Fruit fly (Drosophila melanogaster) whole organism, embryonic: ENCODE data around the gene Tim17a2.
A peak's percentile ranks its signal among the peaks of the same experiment; 100 is the strongest.

Experiments
- ATbp ChIP-seq: fragments of 200-800 bp; sonication (Bioruptor generic); optimal IDR thresholded peaks from 2 replicates; lab custom pipeline; 2017; ENCODE audit warnings: missing biosample characterization, mild to moderate bottlenecking, missing genetic modification characterization, missing genetic modification reagents
- Asciz ChIP-seq: fragments of 200-800 bp; sonication (Bioruptor generic); optimal IDR thresholded peaks from 2 replicates; lab custom pipeline; 2017; ENCODE audit warnings: missing biosample characterization, mild to moderate bottlenecking, missing genetic modification characterization, missing genetic modification reagents
- Bteb2 ChIP-seq: fragments of 200-800 bp; sonication (Bioruptor generic); optimal IDR thresholded peaks from 2 replicates; lab custom pipeline; 2016; ENCODE audit warnings: missing biosample characterization, missing genetic modification characterization
- CG11093 ChIP-seq: fragments of 200-800 bp; sonication (Bioruptor generic); IDR thresholded peaks from 3 replicates; pipeline ENCODE4 v1.3.6; 2022; ENCODE audit warnings: missing biosample characterization, missing genetic modification characterization
- CG11456 ChIP-seq: fragments of 200-800 bp; sonication (Bioruptor generic); IDR thresholded peaks from 3 replicates; pipeline ENCODE4 v1.3.6; 2022; ENCODE audit warnings: missing biosample characterization, missing genetic modification characterization
- CG11560 ChIP-seq: fragments of 200-800 bp; sonication (Bioruptor generic); IDR thresholded peaks from 3 replicates; pipeline ENCODE4 v1.3.6; 2022; ENCODE audit warnings: missing biosample characterization, missing genetic modification characterization
- CG13424 ChIP-seq: fragments of 200-800 bp; sonication (Bioruptor generic); optimal IDR thresholded peaks from 2 replicates; lab custom pipeline; 2019; ENCODE audit warnings: missing biosample characterization, mild to moderate bottlenecking, missing genetic modification characterization, moderate library complexity
- CG17328 ChIP-seq: fragments of 200-800 bp; sonication (Bioruptor generic); IDR thresholded peaks from 2 replicates; pipeline ENCODE4 v1.3.6; 2022; ENCODE audit warnings: missing biosample characterization, missing genetic modification characterization
- CG17359 ChIP-seq: fragments of 200-800 bp; sonication (Bioruptor generic); optimal IDR thresholded peaks from 3 replicates; lab custom pipeline; 2018; ENCODE audit warnings: missing biosample characterization, mild to moderate bottlenecking, missing genetic modification characterization, moderate library complexity
- CG17829 ChIP-seq: fragments of 200-800 bp; optimal IDR thresholded peaks from 2 replicates; lab custom pipeline; 2019; ENCODE audit warnings: missing biosample characterization, mild to moderate bottlenecking, missing genetic modification characterization, moderate library complexity
- CG2116 ChIP-seq: fragments of 200-800 bp; sonication (Bioruptor generic); optimal IDR thresholded peaks from 3 replicates; lab custom pipeline; 2018; ENCODE audit warnings: missing biosample characterization, mild to moderate bottlenecking, missing genetic modification characterization
- CG2875 ChIP-seq: fragments of 200-800 bp; sonication (Bioruptor generic); optimal IDR thresholded peaks from 2 replicates; lab custom pipeline; 2017; ENCODE audit warnings: missing biosample characterization, mild to moderate bottlenecking, missing genetic modification characterization, missing genetic modification reagents
- CG3065 ChIP-seq: fragments of 200-800 bp; sonication (Bioruptor generic); optimal IDR thresholded peaks from 2 replicates; lab custom pipeline; 2016; ENCODE audit warnings: missing biosample characterization, missing genetic modification characterization
- CG31441 ChIP-seq: fragments of 200-800 bp; sonication (Bioruptor generic); IDR thresholded peaks from 2 replicates; pipeline ENCODE4 v1.3.6; 2022; ENCODE audit warnings: missing biosample characterization, missing genetic modification characterization
- CG3407 ChIP-seq: fragments of 200-800 bp; sonication (Bioruptor generic); optimal IDR thresholded peaks from 2 replicates; lab custom pipeline; 2018; ENCODE audit warnings: missing biosample characterization, mild to moderate bottlenecking, missing genetic modification characterization
- CG3726 ChIP-seq: fragments of 200-800 bp; sonication (Bioruptor generic); IDR thresholded peaks from 3 replicates; pipeline ENCODE4, ENCODE4 v1.3.6; 2022; ENCODE audit warnings: missing biosample characterization, missing genetic modification characterization
- CG4424 ChIP-seq: fragments of 200-800 bp; sonication (Bioruptor generic); optimal IDR thresholded peaks from 3 replicates; lab custom pipeline; 2016; ENCODE audit warnings: missing biosample characterization, missing genetic modification characterization
- CG4730 ChIP-seq: fragments of 200-800 bp; sonication (Bioruptor generic); IDR thresholded peaks from 2 replicates; pipeline ENCODE4 v1.3.6; 2022; ENCODE audit warnings: missing biosample characterization, missing genetic modification characterization
- CG6254 ChIP-seq: fragments of 200-800 bp; sonication (Bioruptor generic); optimal IDR thresholded peaks from 3 replicates; lab custom pipeline; 2017; ENCODE audit warnings: mild to moderate bottlenecking, missing biosample characterization, missing genetic modification reagents, missing genetic modification characterization
- CG6654 ChIP-seq: fragments of 200-800 bp; sonication (Bioruptor generic); optimal IDR thresholded peaks from 2 replicates; lab custom pipeline; 2017; ENCODE audit warnings: missing biosample characterization, mild to moderate bottlenecking, missing genetic modification characterization
- CG7372 ChIP-seq: fragments of 200-800 bp; sonication (Bioruptor generic); IDR thresholded peaks from 2 replicates; pipeline ENCODE4 v1.3.6; 2022; ENCODE audit warnings: missing biosample characterization, missing genetic modification characterization
- CG7963 ChIP-seq: fragments of 200-800 bp; sonication (Bioruptor generic); IDR thresholded peaks from 3 replicates; pipeline ENCODE4 v1.3.6; 2022; ENCODE audit warnings: missing biosample characterization, missing genetic modification characterization; ENCODE audit not compliant: partially characterized antibody
- CG8478 ChIP-seq: fragments of >200 bp; optimal IDR thresholded peaks from 2 replicates; lab custom pipeline; 2018
- CG9932 ChIP-seq: fragments of 200-800 bp; sonication (Bioruptor generic); IDR thresholded peaks from 2 replicates; pipeline ENCODE4 v1.3.6; 2022; ENCODE audit warnings: missing biosample characterization, missing genetic modification characterization
- D19B ChIP-seq: fragments of 200-800 bp; sonication (Bioruptor generic); optimal IDR thresholded peaks from 2 replicates; lab custom pipeline; 2017; ENCODE audit warnings: missing biosample characterization, mild to moderate bottlenecking, missing genetic modification characterization
- Hand ChIP-seq: fragments of 200-800 bp; sonication (Bioruptor generic); optimal IDR thresholded peaks from 2 replicates; lab custom pipeline; 2017; ENCODE audit warnings: mild to moderate bottlenecking, missing biosample characterization, missing genetic modification reagents, missing genetic modification characterization
- Oaz ChIP-seq: fragments of 200-800 bp; sonication (Bioruptor generic); IDR thresholded peaks from 2 replicates; pipeline ENCODE4 v1.3.6; 2022; ENCODE audit warnings: missing biosample characterization, missing genetic modification characterization
- Scr ChIP-seq: fragments of 200-800 bp; sonication (Bioruptor generic); IDR thresholded peaks from 2 replicates; pipeline ENCODE4 v1.3.6; 2022; ENCODE audit warnings: missing biosample characterization, missing genetic modification characterization; ENCODE audit not compliant: partially characterized antibody
- Spps ChIP-seq: fragments of 200-800 bp; sonication (Bioruptor generic); optimal IDR thresholded peaks from 2 replicates; lab custom pipeline; 2018; ENCODE audit warnings: missing biosample characterization, mild to moderate bottlenecking, missing genetic modification characterization
- Taf1 ChIP-seq: fragments of 200-800 bp; sonication (Bioruptor generic); IDR thresholded peaks from 2 replicates; pipeline ENCODE4 v1.3.6; 2022; ENCODE audit warnings: missing biosample characterization, missing genetic modification characterization
- ash1 ChIP-seq: fragments of 200-800 bp; sonication (Bioruptor generic); optimal IDR thresholded peaks from 2 replicates; lab custom pipeline; 2018; ENCODE audit warnings: missing biosample characterization, mild to moderate bottlenecking, missing genetic modification characterization
- cad ChIP-seq: fragments of >200 bp; optimal IDR thresholded peaks from 2 replicates; lab custom pipeline; 2017; ENCODE audit warnings: missing biosample characterization, missing genetic modification characterization
- dpn ChIP-seq, 2 experiments: fragments of 200-800 bp; sonication (Bioruptor generic); optimal IDR thresholded peaks; 3 replicates each; lab custom pipeline; 2016; ENCODE audit warnings: missing biosample characterization in 2 of 2, missing genetic modification characterization in 2 of 2
- emc ChIP-seq: fragments of 200-800 bp; sonication (Bioruptor generic); optimal IDR thresholded peaks from 2 replicates; lab custom pipeline; 2016; ENCODE audit warnings: missing biosample characterization, missing genetic modification characterization
- esg ChIP-seq: fragments of 200-800 bp; sonication (Bioruptor generic); conservative IDR thresholded peaks from 2 replicates; pipeline ENCODE4 v1.3.6; 2022; ENCODE audit warnings: missing biosample characterization, missing genetic modification characterization
- her ChIP-seq: fragments of 200-800 bp; sonication (Bioruptor generic); optimal IDR thresholded peaks from 2 replicates; lab custom pipeline; 2016; ENCODE audit warnings: missing biosample characterization, missing genetic modification characterization
- ind ChIP-seq: fragments of 200-800 bp; sonication (Bioruptor generic); optimal IDR thresholded peaks from 3 replicates; lab custom pipeline; 2016; ENCODE audit warnings: missing biosample characterization, missing genetic modification characterization
- klu ChIP-seq: fragments of 200-800 bp; sonication (Bioruptor generic); IDR thresholded peaks from 2 replicates; pipeline ENCODE4 v1.3.6; 2022; ENCODE audit warnings: missing biosample characterization, missing genetic modification characterization
- kni ChIP-seq: fragments of 200-800 bp; sonication (Bioruptor generic); optimal IDR thresholded peaks from 3 replicates; lab custom pipeline; 2017; ENCODE audit warnings: mild to moderate bottlenecking, missing biosample characterization, missing genetic modification reagents, missing genetic modification characterization
- lbe ChIP-seq: fragments of 200-800 bp; sonication (Bioruptor generic); optimal IDR thresholded peaks from 2 replicates; lab custom pipeline; 2016; ENCODE audit warnings: missing biosample characterization, mild to moderate bottlenecking, missing genetic modification characterization
- peb ChIP-seq: fragments of 200-800 bp; sonication (Bioruptor generic); IDR thresholded peaks from 2 replicates; pipeline ENCODE4 v1.3.6; 2022; ENCODE audit warnings: missing biosample characterization, missing genetic modification characterization
- pfk ChIP-seq: fragments of 200-800 bp; sonication (Bioruptor generic); optimal IDR thresholded peaks from 2 replicates; lab custom pipeline; 2018; ENCODE audit warnings: missing biosample characterization, mild to moderate bottlenecking, missing genetic modification characterization, moderate library complexity
- pnt ChIP-seq: fragments of 200-800 bp; sonication (Bioruptor generic); optimal IDR thresholded peaks from 3 replicates; lab custom pipeline; 2016; ENCODE audit warnings: missing biosample characterization, missing genetic modification characterization
- scrt ChIP-seq: fragments of 200-800 bp; sonication (Bioruptor generic); optimal IDR thresholded peaks from 2 replicates; lab custom pipeline; 2018; ENCODE audit warnings: missing biosample characterization, mild to moderate bottlenecking, missing genetic modification characterization, moderate library complexity
- seq ChIP-seq: fragments of 200-800 bp; sonication (Bioruptor generic); IDR thresholded peaks from 2 replicates; pipeline ENCODE4 v1.3.6; 2022; ENCODE audit warnings: missing biosample characterization, missing genetic modification characterization
- slbo ChIP-seq: fragments of 200-800 bp; sonication (Bioruptor generic); IDR thresholded peaks from 2 replicates; pipeline ENCODE4 v1.3.6; 2022; ENCODE audit warnings: missing biosample characterization, missing genetic modification characterization
- unc-4 ChIP-seq: fragments of 200-800 bp; sonication (Bioruptor generic); IDR thresholded peaks from 2 replicates; pipeline ENCODE4 v1.3.6; 2022; ENCODE audit warnings: missing biosample characterization, missing genetic modification characterization; ENCODE audit not compliant: partially characterized antibody
- vfl ChIP-seq: fragments of 200-800 bp; sonication (Bioruptor generic); optimal IDR thresholded peaks from 2 replicates; lab custom pipeline; 2016; ENCODE audit warnings: missing biosample characterization, missing genetic modification characterization
- zf30C ChIP-seq: fragments of 200-800 bp; sonication (Bioruptor generic); optimal IDR thresholded peaks from 3 replicates; lab custom pipeline; 2018; ENCODE audit warnings: missing biosample characterization, mild to moderate bottlenecking, missing genetic modification characterization

The Tim17a2 gene

DNA sequence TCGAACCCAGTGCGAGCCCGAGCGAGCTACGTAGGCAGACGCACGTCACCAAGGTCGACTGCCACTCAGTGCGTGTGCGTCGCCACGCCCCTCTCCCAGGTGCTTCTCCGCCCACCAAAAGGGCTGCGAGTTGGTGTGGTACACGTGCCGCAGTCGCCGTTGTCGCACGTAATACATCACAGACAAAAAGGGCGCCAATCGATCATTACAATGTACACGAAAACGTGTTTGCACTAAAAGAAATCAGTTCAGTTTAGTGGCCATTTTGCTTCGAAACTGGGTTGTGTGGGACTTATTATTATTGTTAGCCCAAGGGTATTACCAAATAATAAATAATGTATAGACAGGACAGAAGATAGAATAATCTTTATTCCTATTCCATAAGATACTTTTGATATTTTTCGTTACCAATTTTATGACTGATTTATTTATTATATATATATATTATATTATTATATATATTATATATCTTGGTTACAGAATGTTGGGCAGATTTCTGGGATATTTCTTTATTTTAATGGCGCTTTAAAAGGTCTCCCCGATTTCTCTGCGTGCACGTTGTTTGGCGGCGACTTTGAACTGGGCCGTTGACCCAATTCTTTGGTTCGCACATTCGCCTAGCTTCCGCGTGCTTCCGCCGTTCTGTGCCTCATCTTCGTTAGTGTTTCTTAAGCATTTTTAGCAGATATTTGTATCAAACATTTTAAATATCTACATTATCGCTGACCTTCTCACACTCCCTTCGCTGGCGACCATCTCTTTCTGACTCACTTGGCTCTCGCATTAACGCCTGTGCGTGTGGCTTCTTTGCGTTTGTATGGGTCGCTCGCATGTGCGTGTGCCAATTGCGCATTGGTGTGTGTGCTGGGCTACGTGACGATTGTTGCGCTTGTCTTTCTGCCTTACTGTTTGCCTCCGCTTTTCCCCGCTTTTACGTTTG, 1.1 kb upstream of the Tim17a2 start (continued):
- TF ChIP-seq CG4730 (GFP tag; lab: Robert Waterston, UW) (peak; percentile 55), pfk (GFP tag; lab: Kevin White, UChicago) (no peak), slbo (GFP tag; lab: Robert Waterston, UW) (peak; percentile 76), CG3726 (GFP tag; lab: Robert Waterston, UW) (0 out of 3 replicates have a peak, but pooled peaks have one; percentile 64), her (GFP tag; lab: Kevin White, UChicago) (no peak), unc-4 (GFP tag; lab: Robert Waterston, UW) (no peak), CG11093 (GFP tag; lab: Robert Waterston, UW) (peak; percentile 73; the same call in 1 of the 3 replicates), Scr (GFP tag; lab: Robert Waterston, UW) (no peak), dpn (GFP tag; optimal IDR thresholded peaks at IDR 0.05; lab: Kevin White, UChicago) (peak; percentile 11 to 82), ATbp (GFP tag; lab: Kevin White, UChicago) (peak; percentile 66), CG7372 (GFP tag; lab: Robert Waterston, UW) (peak; percentile 79), Bteb2 (no peak), Spps (peak; percentile 58), emc (GFP tag; lab: Kevin White, UChicago) (no peak), CG6254 (peak; percentile 73), ind (GFP tag; lab: Kevin White, UChicago) (peak; percentile 83), CG3065 (GFP tag; lab: Kevin White, UChicago) (peak; percentile 35), Taf1 (GFP tag; lab: Robert Waterston, UW) (no peak), CG17359 (tag; lab: Kevin White, UChicago) (peak; percentile 85), CG2875 (GFP tag; lab: Kevin White, UChicago) (peak; percentile 73), klu (GFP tag; lab: Robert Waterston, UW) (peak; percentile 73; the same call in 1 of the 2 replicates), pnt (GFP tag; lab: Kevin White, UChicago) (peak; percentile 5), CG9932 (peak; percentile 55; the same call in 1 of the 2 replicates), Hand (GFP tag; lab: Kevin White, UChicago) (peak; percentile 73), peb (GFP tag; lab: Robert Waterston, UW) (no peak), CG11456 (peak; percentile 84; the same call in 2 of the 3 replicates), seq (peak; percentile 79), ash1 (GFP tag; lab: Kevin White, UChicago) (no peak), CG4424 (peak; percentile 87), Asciz (GFP tag; lab: Kevin White, UChicago) (peak; percentile 87), lbe (GFP tag; lab: Kevin White, UChicago) (no peak), CG17328 (GFP tag; lab: Robert Waterston, UW) (peak; percentile 55), zf30C (GFP tag; lab: Kevin White, UChicago) (peak; percentile 92), D19B (GFP tag; lab: Kevin White, UChicago) (peak; percentile 63), cad (GFP tag; lab: Kevin White, UChicago) (no peak), scrt (GFP tag; lab: Kevin White, UChicago) (peak; percentile 61), CG6654 (GFP tag; lab: Kevin White, UChicago) (peak; percentile 53), CG13424 (tag; lab: Kevin White, UChicago) (peak; percentile 93), CG11560 (tag; lab: Robert Waterston, UW) (peak; percentile 73; the same call in 2 of the 3 replicates), CG7963 (GFP tag; lab: Robert Waterston, UW) (no peak), vfl (GFP tag; lab: Kevin White, UChicago) (no peak), CG3407 (GFP tag; lab: Kevin White, UChicago) (peak; percentile 43), CG31441 (GFP tag; lab: Robert Waterston, UW) (peak; percentile 96), Oaz (GFP tag; lab: Robert Waterston, UW) (0 out of 2 replicates have a peak, but pooled peaks have one; percentile 43), CG17829 (tag; lab: Kevin White, UChicago) (peak; percentile 93), CG8478 (lab: Kevin White, UChicago) (no peak), CG2116 (GFP tag; lab: Kevin White, UChicago) (peak; percentile 22), esg (GFP tag; lab: Robert Waterston, UW) (peak; percentile 67), kni (GFP tag; lab: Kevin White, UChicago) (no peak)
